Worm (Caenorhabditis elegans) whole organism, young adult: Measurements from ENCODE around the gene F22F4.5.

Experiments used
- B0019.2 ChIP-seq: fragments of 200-800 bp; sonication (Bioruptor generic); conservative IDR thresholded peaks from 2 replicates; pipeline ENCODE4 v1.3.6; 2022; ENCODE audit warnings: missing genetic modification reagents, missing genetic modification characterization, missing compliant biosample characterization
- F23B12.7 ChIP-seq: sonication (generic microtip); optimal IDR thresholded peaks from 2 replicates; lab custom pipeline; 2017; ENCODE audit warnings: missing genetic modification characterization, mild to moderate bottlenecking, missing compliant biosample characterization, antibody characterized with exemption, moderate library complexity; ENCODE audit not compliant: insufficient read depth
- F37B4.10 ChIP-seq: fragments of 200-800 bp; sonication (Bioruptor generic); IDR thresholded peaks from 2 replicates; pipeline ENCODE4 v1.3.6; 2022; ENCODE audit warnings: missing genetic modification characterization, missing compliant biosample characterization
- F57A8.1 ChIP-seq: fragments of 200-800 bp; sonication (Bioruptor generic); optimal IDR thresholded peaks from 2 replicates; lab custom pipeline; 2018; ENCODE audit warnings: mild to moderate bottlenecking, missing genetic modification characterization, moderate library complexity, missing compliant biosample characterization
- K11D2.4 ChIP-seq: fragments of 200-800 bp; sonication (Bioruptor generic); IDR thresholded peaks from 2 replicates; pipeline ENCODE4 v1.3.6; 2022; ENCODE audit warnings: missing genetic modification reagents, missing genetic modification characterization, missing compliant biosample characterization
- K12H6.12 ChIP-seq: fragments of 200-800 bp; sonication (Bioruptor generic); optimal IDR thresholded peaks from 2 replicates; lab custom pipeline; 2018; ENCODE audit warnings: mild to moderate bottlenecking, missing genetic modification characterization, missing compliant biosample characterization
- T26A5.8 ChIP-seq: sonication (generic microtip); optimal IDR thresholded peaks from 2 replicates; lab custom pipeline; 2016; ENCODE audit warnings: missing genetic modification characterization, missing compliant biosample characterization
- Y53G8AR.9 ChIP-seq: fragments of 200-800 bp; sonication (Bioruptor generic); conservative IDR thresholded peaks from 2 replicates; pipeline ENCODE4 v1.3.6; 2022; ENCODE audit warnings: missing genetic modification reagents, missing genetic modification characterization, missing compliant biosample characterization
- Y67H2A.10 ChIP-seq: fragments of 200-800 bp; sonication (Bioruptor generic); conservative IDR thresholded peaks from 2 replicates; pipeline ENCODE4 v1.3.6; 2022; ENCODE audit warnings: missing genetic modification reagents, missing genetic modification characterization, missing compliant biosample characterization
- atf-7 ChIP-seq: sonication (generic microtip); optimal IDR thresholded peaks from 2 replicates; lab custom pipeline; 2017; ENCODE audit warnings: mild to moderate bottlenecking, missing genetic modification characterization, missing compliant biosample characterization
- attf-3 ChIP-seq: fragments of 200-800 bp; sonication (Bioruptor generic); conservative IDR thresholded peaks from 2 replicates; pipeline ENCODE4 v1.3.6; 2022; ENCODE audit warnings: missing genetic modification reagents, missing genetic modification characterization, missing compliant biosample characterization
- bed-2 ChIP-seq: fragments of 200-800 bp; sonication (Bioruptor generic); IDR thresholded peaks from 2 replicates; pipeline ENCODE4 v1.3.6; 2022; ENCODE audit warnings: missing genetic modification reagents, missing genetic modification characterization, missing compliant biosample characterization
- cebp-2 ChIP-seq: fragments of 200-800 bp; sonication (Bioruptor generic); IDR thresholded peaks from 2 replicates; pipeline ENCODE4 v1.3.6; 2022; ENCODE audit warnings: missing genetic modification characterization, missing compliant biosample characterization
- ceh-27 ChIP-seq: fragments of 200-800 bp; sonication (Bioruptor generic); optimal IDR thresholded peaks from 2 replicates; lab custom pipeline; 2018; ENCODE audit warnings: mild to moderate bottlenecking, missing genetic modification characterization, moderate library complexity, missing compliant biosample characterization
- ceh-58 ChIP-seq: fragments of 200-800 bp; sonication (Bioruptor generic); IDR thresholded peaks from 2 replicates; pipeline ENCODE4 v1.3.6; 2022; ENCODE audit warnings: missing genetic modification characterization, missing compliant biosample characterization
- chd-7 ChIP-seq: sonication (generic microtip); optimal IDR thresholded peaks from 2 replicates; lab custom pipeline; 2016; ENCODE audit warnings: mild to moderate bottlenecking, missing genetic modification characterization, moderate library complexity, missing compliant biosample characterization
- dox-1 ChIP-seq: fragments of 200-800 bp; sonication (Bioruptor generic); IDR thresholded peaks from 2 replicates; pipeline ENCODE4 v1.3.6; 2022; ENCODE audit warnings: missing genetic modification reagents, missing genetic modification characterization, missing compliant biosample characterization
- dpff-1 ChIP-seq: sonication (generic microtip); optimal IDR thresholded peaks from 2 replicates; lab custom pipeline; 2017; ENCODE audit warnings: mild to moderate bottlenecking, missing genetic modification characterization, missing compliant biosample characterization
- efl-1 ChIP-seq: fragments of 150-350 bp; optimal IDR thresholded peaks from 2 replicates; lab custom pipeline; 2014; ENCODE audit warnings: missing biosample characterization, missing genetic modification reagents, missing genetic modification characterization
- egl-44 ChIP-seq: fragments of 200-800 bp; sonication (Bioruptor generic); IDR thresholded peaks from 2 replicates; pipeline ENCODE4 v1.3.6; 2022; ENCODE audit warnings: missing genetic modification reagents, missing genetic modification characterization, missing compliant biosample characterization
- egrh-3 ChIP-seq: fragments of 200-800 bp; sonication (Bioruptor generic); IDR thresholded peaks from 2 replicates; pipeline ENCODE4 v1.3.6; 2022; ENCODE audit warnings: missing genetic modification reagents, missing genetic modification characterization, missing compliant biosample characterization
- ekl-4 ChIP-seq: fragments of 200-800 bp; sonication (Bioruptor generic); IDR thresholded peaks from 2 replicates; pipeline ENCODE4 v1.3.6; 2022; ENCODE audit warnings: missing genetic modification reagents, missing genetic modification characterization, missing compliant biosample characterization
- ets-4 ChIP-seq: fragments of 200-800 bp; sonication (Bioruptor generic); optimal IDR thresholded peaks from 2 replicates; lab custom pipeline; 2018; ENCODE audit warnings: mild to moderate bottlenecking, missing genetic modification characterization, missing compliant biosample characterization
- gei-17 ChIP-seq: fragments of 200-800 bp; sonication (Bioruptor generic); optimal IDR thresholded peaks from 2 replicates; lab custom pipeline; 2018; ENCODE audit warnings: mild to moderate bottlenecking, missing genetic modification characterization, missing compliant biosample characterization
- hlh-26 ChIP-seq: fragments of 200-800 bp; sonication (Bioruptor generic); conservative IDR thresholded peaks from 2 replicates; pipeline ENCODE4 v1.3.6; 2022; ENCODE audit warnings: missing genetic modification reagents, missing genetic modification characterization, missing compliant biosample characterization
- hmg-1.2 ChIP-seq: fragments of 200-800 bp; sonication (Bioruptor generic); IDR thresholded peaks from 2 replicates; pipeline ENCODE4 v1.3.6; 2022; ENCODE audit warnings: missing genetic modification reagents, missing genetic modification characterization, missing compliant biosample characterization
- hmg-20 ChIP-seq: fragments of 200-800 bp; sonication (Bioruptor generic); IDR thresholded peaks from 2 replicates; pipeline ENCODE4 v1.3.6; 2022; ENCODE audit warnings: missing genetic modification reagents, missing genetic modification characterization, missing compliant biosample characterization
- let-526 ChIP-seq: fragments of 200-800 bp; sonication (Bioruptor generic); IDR thresholded peaks from 2 replicates; pipeline ENCODE4 v1.3.6; 2022; ENCODE audit warnings: missing genetic modification reagents, missing genetic modification characterization, missing compliant biosample characterization
- lsy-27 ChIP-seq: sonication (generic microtip); optimal IDR thresholded peaks from 2 replicates; lab custom pipeline; 2017; ENCODE audit warnings: missing genetic modification characterization, mild to moderate bottlenecking, missing compliant biosample characterization, antibody characterized with exemption, missing genotype, borderline replicate concordance; ENCODE audit not compliant: insufficient read depth
- madf-3 ChIP-seq: fragments of 200-800 bp; sonication (Bioruptor generic); IDR thresholded peaks from 2 replicates; pipeline ENCODE4 v1.3.6; 2022; ENCODE audit warnings: missing genetic modification reagents, missing genetic modification characterization, missing compliant biosample characterization
- madf-8 ChIP-seq: fragments of 200-800 bp; sonication (Bioruptor generic); conservative IDR thresholded peaks from 2 replicates; pipeline ENCODE4 v1.3.6; 2022; ENCODE audit warnings: missing genetic modification reagents, missing genetic modification characterization, missing compliant biosample characterization
- mcd-1 ChIP-seq: fragments of 200-800 bp; sonication (Bioruptor generic); IDR thresholded peaks from 2 replicates; pipeline ENCODE4 v1.3.6; 2022; ENCODE audit warnings: missing genetic modification reagents, missing genetic modification characterization, missing compliant biosample characterization
- mes-4 ChIP-seq: sonication (generic microtip); optimal IDR thresholded peaks from 2 replicates; lab custom pipeline; 2016; ENCODE audit warnings: missing genotype, missing genetic modification characterization, missing compliant biosample characterization
- nfyb-1 ChIP-seq: fragments of 200-800 bp; sonication (Bioruptor generic); IDR thresholded peaks from 2 replicates; pipeline ENCODE4 v1.3.6; 2022; ENCODE audit warnings: missing genetic modification reagents, missing genetic modification characterization, missing compliant biosample characterization
- nhr-179 ChIP-seq: sonication (generic microtip); optimal IDR thresholded peaks from 2 replicates; lab custom pipeline; 2016; ENCODE audit warnings: mild to moderate bottlenecking, missing genetic modification characterization, missing compliant biosample characterization
- nhr-27 ChIP-seq: fragments of 200-800 bp; sonication (Bioruptor generic); optimal IDR thresholded peaks from 2 replicates; lab custom pipeline; 2018; ENCODE audit warnings: mild to moderate bottlenecking, missing genetic modification characterization, moderate library complexity, missing compliant biosample characterization
- nhr-80 ChIP-seq: sonication (generic microtip); optimal IDR thresholded peaks from 2 replicates; lab custom pipeline; 2016; ENCODE audit warnings: missing genetic modification characterization, missing compliant biosample characterization
- pbrm-1 ChIP-seq: fragments of 200-800 bp; sonication (Bioruptor generic); IDR thresholded peaks from 2 replicates; pipeline ENCODE4 v1.3.6; 2022; ENCODE audit warnings: missing genetic modification reagents, missing genetic modification characterization, missing compliant biosample characterization
- pha-4 ChIP-seq: fragments of 150-350 bp; sonication (generic microtip); optimal IDR thresholded peaks from 2 replicates; lab custom pipeline; 2014; ENCODE audit warnings: missing biosample characterization, missing genetic modification reagents, missing genetic modification characterization
- snpc-1.3 ChIP-seq: sonication (generic microtip); optimal IDR thresholded peaks from 2 replicates; lab custom pipeline; 2017; ENCODE audit warnings: missing genetic modification characterization, mild to moderate bottlenecking, missing compliant biosample characterization, antibody characterized with exemption, moderate library complexity, missing genotype, missing genetic modification reagents; ENCODE audit not compliant: insufficient read depth
- snpc-3.4 ChIP-seq: sonication (generic microtip); optimal IDR thresholded peaks from 2 replicates; lab custom pipeline; 2017; ENCODE audit warnings: missing genetic modification characterization, mild to moderate bottlenecking, missing compliant biosample characterization, antibody characterized with exemption, moderate library complexity, missing genotype, missing genetic modification reagents
- snpc-4 ChIP-seq, 5 experiments: fragments of 150-350 bp in 1 of 5; sonication (generic microtip) in 4 of 5; optimal IDR thresholded peaks; 2 replicates each; lab custom pipeline; 2014 to 2018; ENCODE audit warnings: missing genetic modification characterization in 5 of 5, missing biosample characterization in 3 of 5, antibody characterized with exemption in 2 of 5, mild to moderate bottlenecking in 2 of 5, missing compliant biosample characterization in 2 of 5, missing genotype in 2 of 5, moderate library complexity in 2 of 5, missing genetic modification reagents in 1 of 5
- tbp1 ChIP-seq: fragments of 200-800 bp; sonication (Bioruptor generic); optimal IDR thresholded peaks from 2 replicates; lab custom pipeline; 2018; ENCODE audit warnings: mild to moderate bottlenecking, missing genetic modification characterization, missing compliant biosample characterization
- tlf-1 ChIP-seq: fragments of 200-800 bp; sonication (Bioruptor generic); optimal IDR thresholded peaks from 2 replicates; lab custom pipeline; 2018; ENCODE audit warnings: mild to moderate bottlenecking, missing genetic modification characterization, missing compliant biosample characterization
- unc-130 ChIP-seq: sonication (generic microtip); optimal IDR thresholded peaks from 2 replicates; lab custom pipeline; 2016; ENCODE audit warnings: missing genetic modification reagents, missing genetic modification characterization, missing compliant biosample characterization
- ztf-18 ChIP-seq: sonication (generic microtip); optimal IDR thresholded peaks from 2 replicates; lab custom pipeline; 2016; ENCODE audit warnings: missing genotype, mild to moderate bottlenecking, missing genetic modification characterization, missing compliant biosample characterization
- ztf-26 ChIP-seq: sonication (generic microtip); optimal IDR thresholded peaks from 2 replicates; lab custom pipeline; 2017; ENCODE audit warnings: missing genetic modification characterization, missing compliant biosample characterization

Gene F22F4.5

DNA sequence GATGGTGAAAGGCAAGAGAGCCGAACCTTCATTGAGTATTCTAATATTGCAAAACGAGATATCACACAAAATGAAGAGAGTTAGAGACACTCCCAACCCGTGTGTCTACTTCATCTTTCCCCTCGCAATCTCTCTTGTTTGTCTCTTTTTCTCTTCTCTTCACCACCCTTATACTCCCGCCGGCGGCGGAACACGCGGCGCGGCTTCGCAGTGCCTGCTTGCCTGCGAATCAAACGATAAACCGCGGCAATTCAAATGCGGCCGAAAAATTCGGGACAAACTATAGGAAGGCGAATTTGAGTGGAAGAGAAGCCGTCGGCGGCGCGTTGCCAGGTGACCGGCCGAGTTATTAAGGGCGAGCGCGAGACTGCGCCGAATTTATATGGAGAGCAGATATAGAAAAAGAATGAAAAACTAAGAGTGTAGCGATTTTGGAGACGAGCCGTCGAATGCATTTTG is 8.1 kb downstream of the F22F4.5 start, which contains the start of gene klp-13 (continued):
- TF ChIP-seq madf-3 (GFP tag; lab: Robert Waterston, UW) (peak; percentile 89), lsy-27 (tag; lab: Kevin White, UChicago) (no peak), gei-17 (peak; percentile 45), K11D2.4 (peak; percentile 67), madf-8 (GFP tag; lab: Robert Waterston, UW) (no peak), dox-1 (GFP tag; lab: Robert Waterston, UW) (peak; percentile 65; the same call in 1 of the 2 replicates), Y67H2A.10 (0 out of 2 replicates have a peak, but pooled peaks have one; percentile 49), hmg-1.2 (peak; percentile 87), B0019.2 (no peak), nhr-80 (tag; lab: Kevin White, UChicago) (peak; percentile 70), atf-7 (tag; lab: Kevin White, UChicago) (no peak), snpc-4 (GFP tag; optimal IDR thresholded peaks at IDR 0.05; lab: Kevin White, UChicago) (no peak), snpc-4 (tag; optimal IDR thresholded peaks at IDR 0.05; lab: Kevin White, UChicago) (peak in 1 of 4 experiments; percentile 57), nhr-179 (tag; lab: Kevin White, UChicago) (no peak), ekl-4 (peak; percentile 81), mes-4 (tag; lab: Kevin White, UChicago) (no peak), nfyb-1 (GFP tag; lab: Robert Waterston, UW) (peak; percentile 77), pbrm-1 (GFP tag; lab: Robert Waterston, UW) (peak; percentile 48; the same call in 1 of the 2 replicates), ztf-26 (tag; lab: Kevin White, UChicago) (peak; percentile 10), hmg-20 (GFP tag; lab: Robert Waterston, UW) (no peak), tbp1 (GFP tag; lab: Kevin White, UChicago) (peak; percentile 52), tlf-1 (GFP tag; lab: Kevin White, UChicago) (no peak), mcd-1 (GFP tag; lab: Robert Waterston, UW) (peak; percentile 60), snpc-3.4 (tag; lab: Kevin White, UChicago) (no peak), F37B4.10 (GFP tag; lab: Robert Waterston, UW) (0 out of 2 replicates have a peak, but pooled peaks have one; percentile 86), dpff-1 (tag; lab: Kevin White, UChicago) (no peak), attf-3 (GFP tag; lab: Robert Waterston, UW) (no peak), ztf-18 (peak; percentile 30), egrh-3 (GFP tag; lab: Robert Waterston, UW) (no peak; the same call in 1 of the 2 replicates), hlh-26 (GFP tag; lab: Robert Waterston, UW) (no peak), snpc-1.3 (no peak), ets-4 (peak; percentile 38), K12H6.12 (tag; lab: Kevin White, UChicago) (peak; percentile 90), F57A8.1 (peak; percentile 55), Y53G8AR.9 (GFP tag; lab: Robert Waterston, UW) (peak; percentile 33; the same call in 1 of the 2 replicates), nhr-27 (tag; lab: Kevin White, UChicago) (no peak), chd-7 (tag; lab: Kevin White, UChicago) (peak; percentile 64), efl-1 (peak; percentile 70), bed-2 (GFP tag; lab: Robert Waterston, UW) (no peak), unc-130 (GFP tag; lab: Kevin White, UChicago) (no peak), ceh-58 (GFP tag; lab: Robert Waterston, UW) (no peak), let-526 (GFP tag; lab: Robert Waterston, UW) (no peak), ceh-27 (GFP tag; lab: Kevin White, UChicago) (peak; percentile 88), egl-44 (GFP tag; lab: Robert Waterston, UW) (peak; percentile 41; the same call in 1 of the 2 replicates), cebp-2 (GFP tag; lab: Robert Waterston, UW) (no peak), F23B12.7 (tag; lab: Kevin White, UChicago) (peak; percentile 50), T26A5.8 (tag; lab: Kevin White, UChicago) (no peak), pha-4 (tag; lab: Kevin White, UChicago) (no peak)
